Worm (Caenorhabditis elegans): ENCODE results near the gene C17C3.15.

Gene C17C3.15

DNA sequence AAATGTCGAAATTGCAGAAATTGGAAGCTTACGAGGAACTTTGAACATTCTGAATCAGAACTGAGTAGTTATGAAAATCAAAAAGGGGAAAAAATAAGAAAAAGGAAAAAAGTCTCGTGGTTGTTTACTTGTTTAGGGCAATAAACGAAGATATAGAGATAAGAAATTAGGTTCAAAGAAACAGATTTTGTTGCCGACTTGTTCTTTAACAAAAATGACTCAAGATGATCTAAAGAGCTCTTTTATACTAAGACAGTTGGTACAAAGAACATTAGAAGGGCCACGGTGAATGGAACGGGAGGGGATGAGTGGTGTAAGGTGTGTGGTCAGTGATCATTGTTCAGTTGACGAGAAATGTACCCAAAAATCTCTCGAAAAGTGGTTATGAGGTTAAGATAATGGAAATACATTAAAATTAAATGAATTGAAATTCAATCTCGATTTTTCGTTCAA is 23.0 kb upstream of the C17C3.15 start, which contains the start of gene acdh-2:
acdh-2 (minus strand) TSS at position 51 of the 453 bp plus-strand sequence.
- TF ChIP-seq ztf-11 (tag; optimal IDR thresholded peaks at IDR 0.05) = no peak
- TF ChIP-seq unc-39 (tag; optimal IDR thresholded peaks at IDR 0.05) = no peak
- TF ChIP-seq flh-1 (GFP tag; optimal IDR thresholded peaks at IDR 0.05) = no peak
- TF ChIP-seq snpc-4 (tag; optimal IDR thresholded peaks at IDR 0.05) = no peak
- TF ChIP-seq pha-4 (tag; optimal IDR thresholded peaks at IDR 0.05) = no peak
- TF ChIP-seq tbx-8 (GFP tag; optimal IDR thresholded peaks at IDR 0.05) = no peak

DNA sequence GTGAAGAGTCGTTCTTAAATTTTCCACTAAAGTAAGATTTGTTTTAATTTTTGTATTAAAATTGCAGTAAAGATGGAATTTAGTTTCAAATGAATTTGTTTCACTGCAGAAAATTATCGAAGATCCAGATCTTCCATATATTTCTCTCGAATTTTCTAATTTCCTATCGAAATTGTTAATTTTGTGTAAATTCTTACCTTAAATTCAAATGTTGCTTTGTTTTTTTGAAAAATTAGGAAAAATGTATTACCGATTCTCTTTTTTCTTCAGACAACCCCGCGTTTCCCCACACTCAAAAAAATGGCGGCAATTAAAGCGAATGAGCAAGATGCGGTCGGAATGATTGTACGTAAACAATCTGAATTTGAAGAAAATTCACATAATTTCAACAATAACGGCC is 20.7 kb upstream of the C17C3.15 start, which contains the start of gene C17C3.6:
C17C3.6 (plus strand) TSS at position 301 of the 400 bp plus-strand sequence.
- TF ChIP-seq ceh-39 (tag; optimal IDR thresholded peaks at IDR 0.05) = no peak

DNA sequence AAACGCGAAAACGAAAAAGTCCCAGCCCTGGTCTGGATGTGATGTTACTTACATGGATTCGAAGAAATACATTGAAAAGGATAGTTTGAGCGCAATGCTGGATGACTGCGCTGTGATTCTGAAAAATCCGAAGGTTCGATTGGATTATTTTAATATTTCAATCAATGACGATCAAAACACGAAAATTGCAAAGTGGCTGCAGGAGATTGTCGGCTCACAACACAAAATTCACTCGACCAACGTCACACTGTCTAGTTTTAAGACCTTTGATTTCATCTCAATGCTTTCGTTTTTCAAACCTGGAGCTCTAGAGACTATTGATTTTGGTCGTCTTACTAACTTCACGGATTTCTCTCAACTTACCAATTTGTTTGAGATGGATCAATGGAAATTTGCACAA is 18.9 kb upstream of the C17C3.15 start, which contains the start of gene C17C3.5:
C17C3.5 (plus strand) TSS at position 301 of the 400 bp plus-strand sequence.
- TF ChIP-seq ham-2 (GFP tag; optimal IDR thresholded peaks at IDR 0.05) (no peak), zip-8 (tag; optimal IDR thresholded peaks at IDR 0.05) (no peak), tbx-8 (GFP tag; optimal IDR thresholded peaks at IDR 0.05) (no peak), unc-39 (tag; optimal IDR thresholded peaks at IDR 0.05) (no peak), nhr-12 (tag; optimal IDR thresholded peaks at IDR 0.05) (no peak), sptf-1 (tag; optimal IDR thresholded peaks at IDR 0.05) (no peak)

DNA sequence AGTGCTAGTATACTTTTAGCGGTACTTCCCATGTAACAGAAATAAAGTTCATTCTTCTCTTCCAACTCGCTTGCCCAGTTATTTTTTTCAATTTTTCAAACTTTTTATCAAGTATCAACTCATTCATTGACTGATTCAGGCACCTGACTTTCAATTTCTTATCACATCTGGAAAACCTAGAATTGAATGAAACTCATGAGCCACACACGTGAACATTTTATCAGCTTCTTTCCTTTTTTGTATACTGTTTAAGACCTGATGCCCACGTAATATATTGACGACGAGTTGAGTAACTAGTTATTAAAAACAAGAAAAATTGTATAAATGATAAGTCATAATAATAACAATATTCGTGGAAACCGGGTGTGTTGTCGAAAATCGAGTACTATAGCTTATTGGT is 16.9 kb upstream of the C17C3.15 start:
- TF ChIP-seq nhr-76 (tag; optimal IDR thresholded peaks at IDR 0.05) (no peak), pha-4 (tag; optimal IDR thresholded peaks at IDR 0.05) (no peak), ham-2 (GFP tag; optimal IDR thresholded peaks at IDR 0.05) (no peak), mep-1 (tag; optimal IDR thresholded peaks at IDR 0.05) (no peak), hlh-1 (tag; optimal IDR thresholded peaks at IDR 0.05) (no peak), nhr-12 (tag; optimal IDR thresholded peaks at IDR 0.05) (no peak), ceh-39 (tag; optimal IDR thresholded peaks at IDR 0.05) (no peak), bed-3 (GFP tag; optimal IDR thresholded peaks at IDR 0.05) (no peak), drap-1 (GFP tag; optimal IDR thresholded peaks at IDR 0.05) (no peak), mls-2 (tag; optimal IDR thresholded peaks at IDR 0.05) (no peak), ceh-83 (GFP tag; optimal IDR thresholded peaks at IDR 0.05) (no peak), M03D4.4 (tag; optimal IDR thresholded peaks at IDR 0.05) (no peak), unc-39 (tag; optimal IDR thresholded peaks at IDR 0.05) (no peak), snpc-4 (tag; optimal IDR thresholded peaks at IDR 0.05) (no peak), elt-3 (tag; optimal IDR thresholded peaks at IDR 0.05) (no peak), ztf-11 (tag; optimal IDR thresholded peaks at IDR 0.05) (no peak), mab-5 (tag; optimal IDR thresholded peaks at IDR 0.05) (no peak), cnd-1 (tag; optimal IDR thresholded peaks at IDR 0.05) (no peak), lsy-2 (tag; optimal IDR thresholded peaks at IDR 0.05) (no peak)

DNA sequence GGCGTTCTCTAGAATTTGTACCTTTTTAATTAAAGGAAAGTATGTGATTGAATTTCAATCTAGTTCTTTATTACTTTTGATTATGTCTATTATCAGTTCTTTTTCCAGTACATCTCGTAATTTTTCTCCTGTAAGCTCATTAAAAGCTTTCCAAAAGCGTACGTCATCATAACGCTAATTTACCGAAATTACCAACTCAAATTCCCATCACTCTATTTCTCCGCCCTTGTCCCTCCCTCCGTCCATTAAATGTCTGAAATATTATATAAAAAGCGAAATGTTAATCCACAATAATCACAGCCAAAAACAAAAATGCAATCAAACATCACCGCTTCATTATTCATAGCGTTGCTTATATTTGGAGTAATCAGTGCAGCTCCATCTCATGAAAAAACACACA is 16.1 kb upstream of the C17C3.15 start, which contains the start of gene ins-12:
ins-12 (plus strand) TSS at position 301 of the 400 bp plus-strand sequence.
- TF ChIP-seq elt-3 (tag; optimal IDR thresholded peaks at IDR 0.05) (no peak), sptf-1 (tag; optimal IDR thresholded peaks at IDR 0.05) (no peak), snpc-4 (tag; optimal IDR thresholded peaks at IDR 0.05) (no peak), zip-8 (tag; optimal IDR thresholded peaks at IDR 0.05) (no peak), mep-1 (tag; optimal IDR thresholded peaks at IDR 0.05) (no peak), sem-2 (GFP tag; optimal IDR thresholded peaks at IDR 0.05) (no peak), ceh-43 (GFP tag; optimal IDR thresholded peaks at IDR 0.05) (no peak), nhr-76 (tag; optimal IDR thresholded peaks at IDR 0.05) (no peak), nhr-2 (tag; optimal IDR thresholded peaks at IDR 0.05) (no peak), M03D4.4 (tag; optimal IDR thresholded peaks at IDR 0.05) (no peak), unc-39 (tag; optimal IDR thresholded peaks at IDR 0.05) (no peak), nhr-12 (tag; optimal IDR thresholded peaks at IDR 0.05) (no peak), cnd-1 (tag; optimal IDR thresholded peaks at IDR 0.05) (no peak), ces-1 (GFP tag; optimal IDR thresholded peaks at IDR 0.05) (no peak), mab-5 (tag; optimal IDR thresholded peaks at IDR 0.05) (no peak), lin-13 (tag; optimal IDR thresholded peaks at IDR 0.05) (no peak), hlh-1 (tag; optimal IDR thresholded peaks at IDR 0.05) (no peak)

DNA sequence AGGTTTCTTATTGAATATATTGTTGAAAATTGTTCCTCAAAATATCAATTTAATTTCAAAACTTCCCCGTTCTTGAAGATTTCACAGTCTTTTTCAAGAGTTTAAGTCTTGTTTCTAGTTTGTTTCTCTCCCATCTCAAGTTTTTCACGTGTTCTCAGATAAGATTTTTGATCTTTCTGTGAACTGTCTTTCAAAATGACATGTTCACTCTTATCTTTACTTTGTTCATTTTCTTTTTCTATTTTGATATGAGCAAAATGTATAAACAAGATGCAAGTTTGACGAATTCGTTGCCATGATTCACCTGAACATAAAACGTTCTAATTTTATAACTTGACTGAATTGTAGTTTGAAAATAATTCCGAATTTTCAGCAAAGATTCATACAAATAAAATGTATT is 15.7 kb upstream of the C17C3.15 start:
- TF ChIP-seq ham-2 (GFP tag; optimal IDR thresholded peaks at IDR 0.05) (no peak), blmp-1 (tag; optimal IDR thresholded peaks at IDR 0.05) (no peak), nhr-237 (tag; optimal IDR thresholded peaks at IDR 0.05) (no peak)
